Worm (Caenorhabditis elegans) whole organism, L4 larva: ENCODE results near the gene C47E8.11.
A peak's percentile ranks its signal among the peaks of the same experiment; 100 is the strongest.

Experiments used
- F10B5.3 ChIP-seq: sonication (generic microtip); optimal IDR thresholded peaks from 2 replicates; lab custom pipeline; 2016; ENCODE audit warnings: mild to moderate bottlenecking, missing genetic modification characterization, missing compliant biosample characterization
- F37D6.2 ChIP-seq: sonication (generic microtip); optimal IDR thresholded peaks from 2 replicates; lab custom pipeline; 2016; ENCODE audit warnings: mild to moderate bottlenecking, missing genetic modification characterization, missing compliant biosample characterization
- R02D3.7 ChIP-seq: fragments of 150-350 bp; sonication (generic microtip); optimal IDR thresholded peaks from 3 replicates; lab custom pipeline; 2014; ENCODE audit warnings: missing biosample characterization, missing genetic modification characterization
- T26A8.4 ChIP-seq: fragments of 200-800 bp; sonication (Bioruptor generic); IDR thresholded peaks from 2 replicates; pipeline ENCODE4 v1.3.6; 2022; ENCODE audit warnings: missing genetic modification characterization, missing compliant biosample characterization
- Y48G9A.11 ChIP-seq: fragments of 200-800 bp; sonication (Bioruptor generic); IDR thresholded peaks from 2 replicates; pipeline ENCODE4 v1.3.6; 2022; ENCODE audit warnings: missing genetic modification reagents, missing genetic modification characterization, missing compliant biosample characterization
- aha-1 ChIP-seq: fragments of 150-350 bp; peaks from one replicate; lab custom pipeline; 2014; ENCODE audit warnings: missing biosample characterization, missing genetic modification characterization
- aly-2 ChIP-seq: sonication (generic microtip); optimal IDR thresholded peaks from 2 replicates; lab custom pipeline; 2018; ENCODE audit warnings: missing biosample characterization, missing genetic modification characterization
- ama-1 ChIP-seq: fragments of 150-350 bp; optimal IDR thresholded peaks from 2 replicates; lab custom pipeline; 2014; ENCODE audit warnings: inconsistent platforms, mixed read lengths
- ceh-62 ChIP-seq: sonication (generic microtip); optimal IDR thresholded peaks from 2 replicates; lab custom pipeline; 2017; ENCODE audit warnings: missing biosample characterization, missing genetic modification characterization
- ceh-82 ChIP-seq: sonication (generic microtip); optimal IDR thresholded peaks from 2 replicates; lab custom pipeline; 2017; ENCODE audit warnings: missing biosample characterization, missing genetic modification characterization
- ces-1 ChIP-seq: fragments of 150-350 bp; sonication (generic microtip); optimal IDR thresholded peaks from 4 replicates; lab custom pipeline; 2014; ENCODE audit warnings: missing biosample characterization, missing genetic modification reagents, missing genetic modification characterization
- ctbp-1 ChIP-seq: fragments of 200-800 bp; sonication (Bioruptor generic); IDR thresholded peaks from 2 replicates; pipeline ENCODE4 v1.3.6; 2022; ENCODE audit warnings: missing genetic modification reagents, missing genetic modification characterization, missing compliant biosample characterization
- dmd-6 ChIP-seq: fragments of 200-800 bp; sonication (Bioruptor generic); IDR thresholded peaks from 2 replicates; pipeline ENCODE4 v1.3.6; 2022; ENCODE audit warnings: missing genetic modification reagents, missing genetic modification characterization, missing compliant biosample characterization
- dpl-1 ChIP-seq: fragments of 150-350 bp; optimal IDR thresholded peaks from 2 replicates; lab custom pipeline; 2014; ENCODE audit warnings: missing biosample characterization, missing genetic modification reagents, missing genetic modification characterization
- fkh-10 ChIP-seq: fragments of 150-350 bp; optimal IDR thresholded peaks from 2 replicates; lab custom pipeline; 2014; ENCODE audit warnings: missing biosample characterization, missing genetic modification reagents, missing genetic modification characterization
- fos-1 ChIP-seq: fragments of 150-350 bp; optimal IDR thresholded peaks from 2 replicates; lab custom pipeline; 2014; ENCODE audit warnings: missing biosample characterization, missing genetic modification characterization
- gei-8 ChIP-seq: fragments of 200-800 bp; sonication (Bioruptor generic); optimal IDR thresholded peaks from 2 replicates; lab custom pipeline; 2018; ENCODE audit warnings: mild to moderate bottlenecking, missing genetic modification characterization, missing compliant biosample characterization
- hlh-30 ChIP-seq: sonication (generic microtip); optimal IDR thresholded peaks from 2 replicates; lab custom pipeline; 2017; ENCODE audit warnings: antibody characterized with exemption, mild to moderate bottlenecking, missing genetic modification characterization, missing compliant biosample characterization; ENCODE audit not compliant: insufficient read depth
- lin-38 ChIP-seq: fragments of 200-800 bp; sonication (Bioruptor generic); IDR thresholded peaks from 2 replicates; pipeline ENCODE4 v1.3.6; 2022; ENCODE audit warnings: missing genetic modification reagents, missing genetic modification characterization, missing compliant biosample characterization
- lin-39 ChIP-seq: fragments of 150-350 bp; optimal IDR thresholded peaks from 2 replicates; lab custom pipeline; 2014; ENCODE audit warnings: missing biosample characterization, missing genetic modification reagents, missing genetic modification characterization
- lir-3 ChIP-seq: sonication (generic microtip); optimal IDR thresholded peaks from 2 replicates; lab custom pipeline; 2016; ENCODE audit warnings: mild to moderate bottlenecking, missing genetic modification characterization, missing compliant biosample characterization
- madf-9 ChIP-seq: fragments of 200-800 bp; sonication (Bioruptor generic); conservative IDR thresholded peaks from 2 replicates; pipeline ENCODE4 v1.3.6; 2022; ENCODE audit warnings: missing genetic modification reagents, missing genetic modification characterization, missing compliant biosample characterization
- mdl-1 ChIP-seq, 2 experiments: fragments of 150-350 bp in 1 of 2; sonication (generic microtip) in 1 of 2; optimal IDR thresholded peaks; 2 replicates each; lab custom pipeline; 2014 to 2017; ENCODE audit warnings: missing biosample characterization in 2 of 2, missing genetic modification characterization in 2 of 2
- mes-2 ChIP-seq: sonication (generic microtip); optimal IDR thresholded peaks from 2 replicates; lab custom pipeline; 2016; ENCODE audit warnings: missing genotype, mild to moderate bottlenecking, missing genetic modification characterization, missing compliant biosample characterization; ENCODE audit not compliant: poor library complexity, severe bottlenecking
- nhr-10 ChIP-seq: fragments of 150-350 bp; optimal IDR thresholded peaks from 2 replicates; lab custom pipeline; 2014; ENCODE audit warnings: missing biosample characterization, missing genetic modification characterization
- nhr-102 ChIP-seq: sonication (generic microtip); optimal IDR thresholded peaks from 2 replicates; lab custom pipeline; 2016; ENCODE audit warnings: mild to moderate bottlenecking, missing genetic modification characterization, moderate library complexity, missing compliant biosample characterization
- nhr-11 ChIP-seq: fragments of 150-350 bp; optimal IDR thresholded peaks from 2 replicates; lab custom pipeline; 2014; ENCODE audit warnings: missing biosample characterization, missing genetic modification characterization
- nhr-237 ChIP-seq: sonication (generic microtip); optimal IDR thresholded peaks from 2 replicates; lab custom pipeline; 2017; ENCODE audit warnings: missing biosample characterization, missing genetic modification characterization
- nhr-25 ChIP-seq: sonication (generic microtip); optimal IDR thresholded peaks from 2 replicates; lab custom pipeline; 2017; ENCODE audit warnings: missing genetic modification characterization, mild to moderate bottlenecking, missing compliant biosample characterization, antibody characterized with exemption, moderate library complexity, borderline replicate concordance; ENCODE audit not compliant: insufficient read depth
- nhr-41 ChIP-seq: fragments of 200-800 bp; sonication (Bioruptor generic); IDR thresholded peaks from 2 replicates; pipeline ENCODE4 v1.3.6; 2022; ENCODE audit warnings: missing genetic modification reagents, missing genetic modification characterization, missing compliant biosample characterization
- nhr-42 ChIP-seq: fragments of 200-800 bp; sonication (Bioruptor generic); IDR thresholded peaks from 2 replicates; pipeline ENCODE4 v1.3.6; 2022; ENCODE audit warnings: missing genetic modification characterization, missing compliant biosample characterization
- nhr-6 ChIP-seq: fragments of 150-350 bp; optimal IDR thresholded peaks from 2 replicates; lab custom pipeline; 2014; ENCODE audit warnings: missing biosample characterization, missing genetic modification characterization
- nhr-77 ChIP-seq: fragments of 150-350 bp; optimal IDR thresholded peaks from 2 replicates; lab custom pipeline; 2014; ENCODE audit warnings: missing biosample characterization, missing genetic modification characterization
- pha-4 ChIP-seq, 2 experiments: fragments of 150-350 bp in 1 of 2; fragments of 200-800 bp in 1 of 2; sonication (Bioruptor generic) in 1 of 2; IDR thresholded peaks in 1 of 2; optimal IDR thresholded peaks in 1 of 2; 2 replicates each; pipeline versions ENCODE4 v1.3.6 to Lab custom; 2014 to 2022; ENCODE audit warnings: missing genetic modification characterization in 2 of 2, missing genetic modification reagents in 2 of 2, missing biosample characterization in 1 of 2, missing compliant biosample characterization in 1 of 2
- pqm-1 ChIP-seq: sonication (generic microtip); optimal IDR thresholded peaks from 2 replicates; lab custom pipeline; 2017; ENCODE audit warnings: missing biosample characterization, missing genetic modification characterization
- rbr-2 ChIP-seq: sonication (generic microtip); optimal IDR thresholded peaks from 2 replicates; lab custom pipeline; 2016; ENCODE audit warnings: missing genotype, missing genetic modification characterization, missing compliant biosample characterization
- set-16 ChIP-seq: fragments of 200-800 bp; sonication (Bioruptor generic); IDR thresholded peaks from 2 replicates; pipeline ENCODE4 v1.3.6; 2022; ENCODE audit warnings: missing genetic modification reagents, missing genetic modification characterization, missing compliant biosample characterization
- snpc-1.2 ChIP-seq: fragments of 200-800 bp; sonication (Bioruptor generic); IDR thresholded peaks from 2 replicates; pipeline ENCODE4 v1.3.6; 2022; ENCODE audit warnings: missing genetic modification reagents, missing genetic modification characterization, missing compliant biosample characterization
- tag-97 ChIP-seq: fragments of 200-800 bp; sonication (Bioruptor generic); IDR thresholded peaks from 2 replicates; pipeline ENCODE4 v1.3.6; 2022; ENCODE audit warnings: missing genetic modification characterization, missing compliant biosample characterization
- tra-1 ChIP-seq: fragments of 200-800 bp; sonication (Bioruptor generic); IDR thresholded peaks from 2 replicates; pipeline ENCODE4 v1.3.6; 2022; ENCODE audit warnings: missing genetic modification reagents, missing genetic modification characterization, missing compliant biosample characterization
- unc-130 ChIP-seq: sonication (generic microtip); optimal IDR thresholded peaks from 2 replicates; lab custom pipeline; 2016; ENCODE audit warnings: missing genetic modification reagents, missing genetic modification characterization, missing compliant biosample characterization
- zfp-2 ChIP-seq: sonication (generic microtip); optimal IDR thresholded peaks from 2 replicates; lab custom pipeline; 2016; ENCODE audit warnings: mild to moderate bottlenecking, missing genetic modification characterization, missing compliant biosample characterization
- zip-11 ChIP-seq: fragments of 200-800 bp; sonication (Bioruptor generic); IDR thresholded peaks from 2 replicates; pipeline ENCODE4 v1.3.6; 2022; ENCODE audit warnings: missing genetic modification characterization, missing compliant biosample characterization
- ztf-11 ChIP-seq: fragments of 150-350 bp; optimal IDR thresholded peaks from 2 replicates; lab custom pipeline; 2014; ENCODE audit warnings: missing biosample characterization, missing genetic modification characterization

Gene C47E8.11

ce11 chrV:14728754-14729153 is 40.3 kb downstream of the C47E8.11 start, which contains the start of gene Y50E8A.2:
Gene Y50E8A.2, minus strand, starts transcription at chrV:14728854.
- TF ChIP-seq pqm-1 (no peak), lir-3 (tag; lab: Kevin White, UChicago) (no peak), mes-2 (tag; lab: Kevin White, UChicago) (no peak), madf-9 (GFP tag; lab: Robert Waterston, UW) (no peak), F37D6.2 (tag; lab: Kevin White, UChicago) (no peak), aly-2 (tag; lab: Kevin White, UChicago) (no peak)

ce11 chrV:14729343-14729742 is 40.9 kb downstream of the C47E8.11 start, which contains the start of gene oig-3:
Gene oig-3, plus strand, starts transcription at chrV:14729643.
- TF ChIP-seq unc-130 (GFP tag; lab: Kevin White, UChicago) = no peak
- no peak for TF ChIP-seq nhr-41 (GFP tag; lab: Robert Waterston, UW)
- TF ChIP-seq zip-11 = no peak
- no peak for TF ChIP-seq ceh-82 (tag; lab: Kevin White, UChicago)
- TF ChIP-seq nhr-77 = no peak
- no peak for TF ChIP-seq rbr-2 (tag; lab: Kevin White, UChicago)
- TF ChIP-seq nhr-11 (tag; lab: Kevin White, UChicago) = no peak
- TF ChIP-seq F10B5.3 (tag; lab: Kevin White, UChicago) = no peak
- TF ChIP-seq fkh-10 (GFP tag; lab: Kevin White, UChicago) = no peak
- TF ChIP-seq mdl-1 (tag; optimal IDR thresholded peaks at IDR 0.05; lab: Kevin White, UChicago) = no peak
- TF ChIP-seq T26A8.4 (GFP tag; lab: Robert Waterston, UW) = no peak
- no peak for TF ChIP-seq nhr-25 (tag; lab: Kevin White, UChicago)
- no peak for TF ChIP-seq lir-3 (tag; lab: Kevin White, UChicago)
- no peak for TF ChIP-seq lin-38 (GFP tag; lab: Robert Waterston, UW)
- no peak for TF ChIP-seq ztf-11 (tag; lab: Kevin White, UChicago)
- no peak for TF ChIP-seq fos-1
- TF ChIP-seq nhr-10 (tag; lab: Kevin White, UChicago) = no peak

- no peak for TF ChIP-seq ama-1
- TF ChIP-seq Y48G9A.11 = no peak
- no peak for TF ChIP-seq tag-97
- peak; percentile 52 for TF ChIP-seq R02D3.7 (tag; lab: Kevin White, UChicago)
- TF ChIP-seq aha-1 (tag; lab: Kevin White, UChicago) = peak; percentile 89
- TF ChIP-seq nhr-6 (tag; lab: Kevin White, UChicago) = peak; percentile 87
- TF ChIP-seq ces-1 (GFP tag; lab: Kevin White, UChicago) = peak; percentile 27
- TF ChIP-seq nhr-102 (tag; lab: Kevin White, UChicago) = no peak
- peak; percentile 84 for TF ChIP-seq dpl-1
- TF ChIP-seq lin-38 (GFP tag; lab: Robert Waterston, UW) = peak; percentile 85; the same call in 1 of the 2 replicates
- peak; percentile 35 for TF ChIP-seq mes-2 (tag; lab: Kevin White, UChicago)
These were observed 45.9 kb downstream of the C47E8.11 start, which contains the start of gene unc-61 for ce11 chrV:14734187-14734765. Gene unc-61, minus strand, starts transcription at chrV:14734237.

- TF ChIP-seq dmd-6 (GFP tag; lab: Robert Waterston, UW) = no peak
- TF ChIP-seq gei-8 (GFP tag; lab: Kevin White, UChicago) = no peak
- no peak for TF ChIP-seq pha-4 (GFP tag; IDR thresholded peaks at IDR 0.05; lab: Robert Waterston, UW)
- no peak for TF ChIP-seq pha-4 (tag; optimal IDR thresholded peaks at IDR 0.05; lab: Kevin White, UChicago)
- TF ChIP-seq snpc-1.2 (GFP tag; lab: Robert Waterston, UW) = no peak
- no peak for TF ChIP-seq set-16 (GFP tag; lab: Robert Waterston, UW)
- no peak for TF ChIP-seq fos-1
- TF ChIP-seq ctbp-1 (GFP tag; lab: Robert Waterston, UW) = no peak
- TF ChIP-seq zfp-2 = no peak
- no peak for TF ChIP-seq ceh-82 (tag; lab: Kevin White, UChicago)
- no peak for TF ChIP-seq tra-1 (GFP tag; lab: Robert Waterston, UW)
- no peak for TF ChIP-seq ceh-62 (tag; lab: Kevin White, UChicago)
- TF ChIP-seq lin-39 (tag; lab: Kevin White, UChicago) = no peak
- no peak for TF ChIP-seq nhr-42
- TF ChIP-seq hlh-30 (tag; lab: Kevin White, UChicago) = no peak
- no peak for TF ChIP-seq mes-2 (tag; lab: Kevin White, UChicago)
- no peak for TF ChIP-seq nhr-237 (tag; lab: Kevin White, UChicago)
These were observed 48.4 kb downstream of the C47E8.11 start, which contains the start of gene Y50E8A.5 for ce11 chrV:14736851-14737250. Gene Y50E8A.5, minus strand, starts transcription at chrV:14736951.
